Worm (Caenorhabditis elegans) whole organism, L1 larva: ENCODE measurements around the gene cmd-1.
A peak's percentile ranks its signal among the peaks of the same experiment; 100 is the strongest.

Experiments used
- C16A3.4 ChIP-seq: fragments of 150-350 bp; optimal IDR thresholded peaks from 2 replicates; lab custom pipeline; 2014; ENCODE audit warnings: missing biosample characterization, missing genetic modification characterization
- F16B12.6 ChIP-seq: fragments of 150-350 bp; optimal IDR thresholded peaks from 2 replicates; lab custom pipeline; 2014; ENCODE audit warnings: missing biosample characterization, missing genetic modification characterization
- aha-1 ChIP-seq: fragments of 150-350 bp; optimal IDR thresholded peaks from 2 replicates; lab custom pipeline; 2014; ENCODE audit warnings: missing biosample characterization, missing genetic modification characterization
- aly-2 ChIP-seq: fragments of 150-350 bp; optimal IDR thresholded peaks from 2 replicates; lab custom pipeline; 2014; ENCODE audit warnings: missing biosample characterization, missing genetic modification characterization
- ama-1 ChIP-seq: fragments of 150-350 bp; optimal IDR thresholded peaks from 2 replicates; lab custom pipeline; 2014
- blmp-1 ChIP-seq: fragments of 150-350 bp; optimal IDR thresholded peaks from 2 replicates; lab custom pipeline; 2014; ENCODE audit warnings: missing biosample characterization, missing genetic modification characterization
- ceh-8 ChIP-seq: fragments of 200-800 bp; sonication (Bioruptor generic); optimal IDR thresholded peaks from 2 replicates; lab custom pipeline; 2018; ENCODE audit warnings: mild to moderate bottlenecking, missing genetic modification characterization, moderate library complexity, missing compliant biosample characterization
- ceh-82 ChIP-seq, 3 experiments: fragments of 150-350 bp in 1 of 3; sonication (generic microtip) in 2 of 3; optimal IDR thresholded peaks; 2 replicates each; lab custom pipeline; 2014 to 2017; ENCODE audit warnings: missing biosample characterization in 3 of 3, missing genetic modification characterization in 3 of 3
- ceh-88 ChIP-seq: fragments of 200-800 bp; sonication (Bioruptor generic); IDR thresholded peaks from 2 replicates; pipeline ENCODE4 v1.3.6; 2022; ENCODE audit warnings: missing genetic modification characterization, missing compliant biosample characterization
- dsc-1 ChIP-seq: sonication (generic microtip); optimal IDR thresholded peaks from 2 replicates; lab custom pipeline; 2016; ENCODE audit warnings: mild to moderate bottlenecking, missing genetic modification characterization, missing compliant biosample characterization
- efl-3 ChIP-seq: fragments of 200-800 bp; sonication (Bioruptor generic); optimal IDR thresholded peaks from 2 replicates; lab custom pipeline; 2018; ENCODE audit warnings: mild to moderate bottlenecking, missing genetic modification characterization, missing compliant biosample characterization
- egl-13 ChIP-seq: sonication (generic microtip); optimal IDR thresholded peaks from 2 replicates; lab custom pipeline; 2016; ENCODE audit warnings: missing genotype, missing genetic modification reagents, missing genetic modification characterization, missing compliant biosample characterization
- egl-27 ChIP-seq, 2 experiments: fragments of 150-350 bp in 1 of 2; sonication (generic microtip); optimal IDR thresholded peaks; 3 replicates each; lab custom pipeline; 2017 to 2018; ENCODE audit warnings: missing biosample characterization in 2 of 2, missing genetic modification characterization in 2 of 2, missing genetic modification reagents in 2 of 2
- elt-2 ChIP-seq: sonication (generic microtip); optimal IDR thresholded peaks from 2 replicates; lab custom pipeline; 2016; ENCODE audit warnings: missing genetic modification characterization, mild to moderate bottlenecking, inconsistent platforms, missing compliant biosample characterization, missing genetic modification reagents
- elt-3 ChIP-seq, 6 experiments: fragments of 150-350 bp in 1 of 6; sonication (generic microtip); optimal IDR thresholded peaks; 2 replicates each; lab custom pipeline; 2017 to 2018; ENCODE audit warnings: missing biosample characterization in 6 of 6, missing genetic modification characterization in 6 of 6, inconsistent platforms in 1 of 6
- fkh-10 ChIP-seq: sonication (generic microtip); optimal IDR thresholded peaks from 2 replicates; lab custom pipeline; 2017; ENCODE audit warnings: missing biosample characterization, missing genetic modification reagents, missing genetic modification characterization
- fkh-4 ChIP-seq: sonication (generic microtip); optimal IDR thresholded peaks from 2 replicates; lab custom pipeline; 2016; ENCODE audit warnings: missing compliant biosample characterization, missing genetic modification characterization, borderline replicate concordance
- fkh-8 ChIP-seq: sonication (generic microtip); optimal IDR thresholded peaks from 2 replicates; lab custom pipeline; 2016; ENCODE audit warnings: mild to moderate bottlenecking, missing genetic modification characterization, missing compliant biosample characterization
- fos-1 ChIP-seq: fragments of 150-350 bp; optimal IDR thresholded peaks from 2 replicates; lab custom pipeline; 2014; ENCODE audit warnings: missing biosample characterization, missing genetic modification characterization
- hlh-17 ChIP-seq: fragments of 200-800 bp; sonication (Bioruptor generic); optimal IDR thresholded peaks from 2 replicates; lab custom pipeline; 2018; ENCODE audit warnings: missing genetic modification characterization, mild to moderate bottlenecking, missing compliant biosample characterization, moderate library complexity, borderline replicate concordance
- hlh-4 ChIP-seq: sonication (generic microtip); optimal IDR thresholded peaks from 2 replicates; lab custom pipeline; 2016; ENCODE audit warnings: mild to moderate bottlenecking, missing genetic modification characterization, missing compliant biosample characterization
- hpl-2 ChIP-seq: fragments of 150-350 bp; optimal IDR thresholded peaks from 2 replicates; lab custom pipeline; 2014; ENCODE audit warnings: missing biosample characterization, missing genetic modification reagents, missing genetic modification characterization
- isw-1 ChIP-seq: fragments of 200-800 bp; sonication (Bioruptor generic); IDR thresholded peaks from 2 replicates; pipeline ENCODE4 v1.3.6; 2022; ENCODE audit warnings: missing genetic modification characterization, missing compliant biosample characterization
- jun-1 ChIP-seq: fragments of 150-350 bp; optimal IDR thresholded peaks from 2 replicates; lab custom pipeline; 2014; ENCODE audit warnings: missing biosample characterization, missing genetic modification reagents, missing genetic modification characterization
- lin-14 ChIP-seq: fragments of 200-800 bp; sonication (Bioruptor generic); optimal IDR thresholded peaks from 2 replicates; lab custom pipeline; 2018; ENCODE audit warnings: mild to moderate bottlenecking, missing genetic modification characterization, moderate library complexity, missing compliant biosample characterization
- lin-15B ChIP-seq: fragments of 150-350 bp; sonication (generic microtip); optimal IDR thresholded peaks from 3 replicates; lab custom pipeline; 2014; ENCODE audit warnings: missing biosample characterization, missing genetic modification characterization
- lin-35 ChIP-seq, 2 experiments: fragments of 150-350 bp; optimal IDR thresholded peaks; 2 replicates each; lab custom pipeline; 2014; ENCODE audit warnings: missing biosample characterization in 2 of 2, missing genetic modification characterization in 2 of 2, missing genetic modification reagents in 2 of 2
- lsy-2 ChIP-seq, 2 experiments: fragments of 150-350 bp; optimal IDR thresholded peaks; 2 replicates each; lab custom pipeline; 2014; ENCODE audit warnings: missing biosample characterization in 2 of 2, missing genetic modification characterization in 2 of 2
- mef-2 ChIP-seq: fragments of 150-350 bp; optimal IDR thresholded peaks from 2 replicates; lab custom pipeline; 2014; ENCODE audit warnings: missing biosample characterization, missing genetic modification characterization
- mep-1 ChIP-seq: fragments of 150-350 bp; optimal IDR thresholded peaks from 2 replicates; lab custom pipeline; 2014; ENCODE audit warnings: missing biosample characterization, missing genetic modification characterization
- nhr-11 ChIP-seq: fragments of 150-350 bp; optimal IDR thresholded peaks from 2 replicates; lab custom pipeline; 2014; ENCODE audit warnings: missing biosample characterization, missing genetic modification characterization
- nhr-19 ChIP-seq: fragments of 200-800 bp; sonication (Bioruptor generic); conservative IDR thresholded peaks from 2 replicates; pipeline ENCODE4 v1.3.6; 2022; ENCODE audit warnings: missing genetic modification characterization, missing compliant biosample characterization
- nhr-237 ChIP-seq: fragments of 150-350 bp; optimal IDR thresholded peaks from 2 replicates; lab custom pipeline; 2014; ENCODE audit warnings: missing biosample characterization, missing genetic modification characterization
- nhr-47 ChIP-seq: sonication (generic microtip); optimal IDR thresholded peaks from 2 replicates; lab custom pipeline; 2016; ENCODE audit warnings: mild to moderate bottlenecking, missing genetic modification characterization, moderate library complexity, missing compliant biosample characterization
- nhr-71 ChIP-seq: sonication (generic microtip); optimal IDR thresholded peaks from 2 replicates; lab custom pipeline; 2016; ENCODE audit warnings: mild to moderate bottlenecking, missing genetic modification characterization, moderate library complexity, missing compliant biosample characterization
- nhr-76 ChIP-seq: sonication (generic microtip); optimal IDR thresholded peaks from 2 replicates; lab custom pipeline; 2017; ENCODE audit warnings: missing biosample characterization, missing genetic modification characterization
- rnt-1 ChIP-seq: sonication (generic microtip); optimal IDR thresholded peaks from 2 replicates; lab custom pipeline; 2016; ENCODE audit warnings: mild to moderate bottlenecking, missing genetic modification characterization, moderate library complexity, missing compliant biosample characterization
- skn-1 ChIP-seq: fragments of 150-350 bp; optimal IDR thresholded peaks from 2 replicates; lab custom pipeline; 2014; ENCODE audit warnings: missing biosample characterization, missing genetic modification characterization
- snu-23 ChIP-seq: sonication (generic microtip); optimal IDR thresholded peaks from 2 replicates; lab custom pipeline; 2016; ENCODE audit warnings: missing genetic modification characterization, missing compliant biosample characterization
- sup-37 ChIP-seq: fragments of 200-800 bp; sonication (Bioruptor generic); optimal IDR thresholded peaks from 2 replicates; lab custom pipeline; 2018; ENCODE audit warnings: mild to moderate bottlenecking, missing genetic modification characterization, missing compliant biosample characterization
- swsn-7 ChIP-seq: sonication (generic microtip); optimal IDR thresholded peaks from 2 replicates; lab custom pipeline; 2016; ENCODE audit warnings: missing genetic modification characterization, missing compliant biosample characterization
- tbx-2 ChIP-seq: sonication (generic microtip); optimal IDR thresholded peaks from 2 replicates; lab custom pipeline; 2016; ENCODE audit warnings: missing genetic modification characterization, missing compliant biosample characterization
- tlp-1 ChIP-seq: fragments of 150-350 bp; optimal IDR thresholded peaks from 2 replicates; lab custom pipeline; 2014; ENCODE audit warnings: missing biosample characterization, missing genetic modification characterization
- unc-130 ChIP-seq: fragments of 150-350 bp; optimal IDR thresholded peaks from 2 replicates; lab custom pipeline; 2017; ENCODE audit warnings: missing biosample characterization, missing genetic modification characterization, inconsistent platforms
- unc-30 ChIP-seq: sonication (generic microtip); optimal IDR thresholded peaks from 2 replicates; lab custom pipeline; 2017; ENCODE audit warnings: missing biosample characterization, missing genetic modification characterization
- unc-62 ChIP-seq: fragments of 150-350 bp; optimal IDR thresholded peaks from 2 replicates; lab custom pipeline; 2014; ENCODE audit warnings: missing biosample characterization, missing genetic modification reagents, missing genetic modification characterization
- unc-86 ChIP-seq: sonication (generic microtip); optimal IDR thresholded peaks from 2 replicates; lab custom pipeline; 2016; ENCODE audit warnings: missing genetic modification characterization, missing compliant biosample characterization
- unc-98 ChIP-seq: fragments of 200-800 bp; sonication (Bioruptor generic); IDR thresholded peaks from 2 replicates; pipeline ENCODE4 v1.3.6; 2022; ENCODE audit warnings: missing genetic modification characterization, missing compliant biosample characterization
- xbp-1 ChIP-seq: sonication (generic microtip); optimal IDR thresholded peaks from 2 replicates; lab custom pipeline; 2016; ENCODE audit warnings: missing genetic modification characterization, missing compliant biosample characterization
- zip-4 ChIP-seq: fragments of 200-800 bp; sonication (Bioruptor generic); optimal IDR thresholded peaks from 2 replicates; lab custom pipeline; 2018; ENCODE audit warnings: mild to moderate bottlenecking, missing genetic modification characterization, moderate library complexity, missing compliant biosample characterization
- ztf-11 ChIP-seq, 2 experiments: sonication (generic microtip); optimal IDR thresholded peaks; 2 replicates each; lab custom pipeline; 2016 to 2017; ENCODE audit warnings: missing genetic modification characterization in 2 of 2, missing biosample characterization in 1 of 2, missing compliant biosample characterization in 1 of 2
- ztf-4 ChIP-seq: fragments of 150-350 bp; optimal IDR thresholded peaks from 2 replicates; lab custom pipeline; 2014; ENCODE audit warnings: missing biosample characterization, missing genetic modification characterization

Gene cmd-1

DNA sequence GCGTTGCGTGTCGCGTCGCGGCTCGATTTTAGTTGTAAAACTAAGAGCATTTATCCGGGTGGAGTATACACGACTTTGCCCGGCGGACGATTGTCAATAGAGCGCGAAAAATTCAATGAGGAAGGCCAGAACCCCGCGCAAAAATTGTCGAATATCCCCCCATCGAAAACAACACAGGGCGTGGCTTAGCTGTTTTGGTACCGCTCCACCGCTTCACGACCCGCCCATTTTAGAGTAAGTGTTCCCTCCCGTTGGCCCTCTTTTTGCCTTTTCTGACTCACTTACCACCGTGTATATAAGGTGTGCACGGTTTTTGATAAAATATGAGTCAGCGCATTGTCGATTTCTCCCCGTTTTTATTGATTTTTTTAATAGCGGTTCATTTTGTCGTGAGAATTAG is 2.7 kb upstream of the cmd-1 start:
- TF ChIP-seq nhr-47 (tag; lab: Kevin White, UChicago) (no peak), fkh-4 (tag; lab: Kevin White, UChicago) (no peak), unc-30 (tag; lab: Kevin White, UChicago) (no peak), mef-2 (no peak), aha-1 (tag; lab: Kevin White, UChicago) (no peak), nhr-11 (tag; lab: Kevin White, UChicago) (no peak), tlp-1 (tag; lab: Kevin White, UChicago) (no peak), F16B12.6 (no peak), efl-3 (no peak)

DNA sequence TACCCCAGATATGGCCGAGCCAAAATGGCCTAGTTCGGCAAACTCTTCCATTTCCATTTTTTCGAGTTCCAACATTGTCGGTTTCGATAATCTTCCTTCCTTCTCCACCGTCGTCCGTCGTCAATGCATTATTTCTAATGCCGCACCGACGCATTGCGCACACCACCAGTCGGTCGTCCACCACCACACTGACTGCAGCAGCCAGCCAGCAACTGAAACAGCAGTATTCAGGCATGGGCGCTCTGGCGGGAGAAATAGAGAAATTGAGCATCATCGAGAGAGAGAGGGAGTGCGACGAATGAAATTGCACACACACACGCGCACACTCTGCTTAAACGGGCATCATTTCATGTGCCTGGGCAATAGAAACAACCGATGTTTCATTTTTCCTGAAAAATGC is 2.1 kb upstream of the cmd-1 start:
- TF ChIP-seq snu-23 (GFP tag; lab: Kevin White, UChicago) (peak; percentile 37), unc-130 (tag; lab: Kevin White, UChicago) (no peak), lsy-2 (tag; optimal IDR thresholded peaks at IDR 0.05; lab: Kevin White, UChicago) (peak; percentile 18 to 27), hlh-4 (tag; lab: Kevin White, UChicago) (no peak), lin-35 (GFP tag; optimal IDR thresholded peaks at IDR 0.05; lab: Kevin White, UChicago) (no peak), ceh-82 (tag; optimal IDR thresholded peaks at IDR 0.05; lab: Kevin White, UChicago) (peak in 2 of 3 experiments; percentile 38 to 44), fos-1 (tag; lab: Kevin White, UChicago) (no peak), skn-1 (peak; percentile 15), unc-86 (tag; lab: Kevin White, UChicago) (peak; percentile 74), lin-14 (GFP tag; lab: Kevin White, UChicago) (peak; percentile 92), nhr-47 (tag; lab: Kevin White, UChicago) (peak; percentile 74), nhr-71 (peak; percentile 75), unc-98 (GFP tag; lab: Robert Waterston, UW) (no peak), xbp-1 (tag; lab: Kevin White, UChicago) (peak; percentile 50), fkh-10 (GFP tag; lab: Kevin White, UChicago) (no peak), ama-1 (lab: Kevin White, UChicago) (peak; percentile 33), egl-13 (tag; lab: Kevin White, UChicago) (peak; percentile 83), hlh-17 (GFP tag; lab: Kevin White, UChicago) (no peak), efl-3 (no peak), unc-62 (no peak), egl-27 (tag; optimal IDR thresholded peaks at IDR 0.05; lab: Kevin White, UChicago) (no peak), mep-1 (no peak), zip-4 (GFP tag; lab: Kevin White, UChicago) (peak; percentile 2), lin-15B (peak; percentile 32), elt-3 (tag; optimal IDR thresholded peaks at IDR 0.05; lab: Kevin White, UChicago) (no peak), hpl-2 (no peak), unc-30 (tag; lab: Kevin White, UChicago) (no peak), isw-1 (GFP tag; lab: Robert Waterston, UW) (peak; percentile 10; the same call in 1 of the 2 replicates), swsn-7 (tag; lab: Kevin White, UChicago) (peak; percentile 72), elt-2 (tag; lab: Kevin White, UChicago) (no peak), ceh-88 (GFP tag; lab: Robert Waterston, UW) (no peak), dsc-1 (tag; lab: Kevin White, UChicago) (peak; percentile 69), nhr-237 (tag; lab: Kevin White, UChicago) (no peak), rnt-1 (tag; lab: Kevin White, UChicago) (peak; percentile 39), ceh-8 (peak; percentile 17), nhr-19 (GFP tag; lab: Robert Waterston, UW) (peak; percentile 28; the same call in 1 of the 2 replicates), jun-1 (peak; percentile 36), fkh-4 (tag; lab: Kevin White, UChicago) (no peak), ztf-4 (tag; lab: Kevin White, UChicago) (peak; percentile 56), nhr-76 (tag; lab: Kevin White, UChicago) (no peak), fkh-8 (tag; lab: Kevin White, UChicago) (peak; percentile 91), C16A3.4 (tag; lab: Kevin White, UChicago) (no peak), tbx-2 (tag; lab: Kevin White, UChicago) (peak; percentile 38), ztf-11 (tag; optimal IDR thresholded peaks at IDR 0.05; lab: Kevin White, UChicago) (peak in 1 of 2 experiments; percentile 51), blmp-1 (tag; lab: Kevin White, UChicago) (no peak), aly-2 (tag; lab: Kevin White, UChicago) (no peak), sup-37 (GFP tag; lab: Kevin White, UChicago) (no peak)
